Fruit fly (Drosophila melanogaster) whole organism, pupa: ENCODE data around the gene Ids.
A peak's percentile ranks its signal among the peaks of the same experiment; 100 is the strongest.

Source experiments
- CG15710 ChIP-seq: fragments of 200-800 bp; sonication (Bioruptor generic); optimal IDR thresholded peaks from 2 replicates; lab custom pipeline; 2018; ENCODE audit warnings: missing biosample characterization, mild to moderate bottlenecking, missing genetic modification characterization, moderate library complexity
- CG4496 ChIP-seq: fragments of 200-800 bp; sonication (Bioruptor generic); IDR thresholded peaks from 3 replicates; pipeline ENCODE4 v1.3.6; 2022; ENCODE audit warnings: missing biosample characterization, missing genetic modification characterization
- EcR ChIP-seq: fragments of 200-800 bp; sonication (Bioruptor generic); optimal IDR thresholded peaks from 3 replicates; lab custom pipeline; 2019; ENCODE audit warnings: missing biosample characterization, missing genetic modification characterization, mild to moderate bottlenecking, moderate library complexity, missing genetic modification reagents
- Ets98B ChIP-seq: fragments of 200-800 bp; sonication (Bioruptor generic); IDR thresholded peaks from 2 replicates; pipeline ENCODE4 v1.3.6; 2022; ENCODE audit warnings: missing biosample characterization, missing genetic modification characterization

DNA sequence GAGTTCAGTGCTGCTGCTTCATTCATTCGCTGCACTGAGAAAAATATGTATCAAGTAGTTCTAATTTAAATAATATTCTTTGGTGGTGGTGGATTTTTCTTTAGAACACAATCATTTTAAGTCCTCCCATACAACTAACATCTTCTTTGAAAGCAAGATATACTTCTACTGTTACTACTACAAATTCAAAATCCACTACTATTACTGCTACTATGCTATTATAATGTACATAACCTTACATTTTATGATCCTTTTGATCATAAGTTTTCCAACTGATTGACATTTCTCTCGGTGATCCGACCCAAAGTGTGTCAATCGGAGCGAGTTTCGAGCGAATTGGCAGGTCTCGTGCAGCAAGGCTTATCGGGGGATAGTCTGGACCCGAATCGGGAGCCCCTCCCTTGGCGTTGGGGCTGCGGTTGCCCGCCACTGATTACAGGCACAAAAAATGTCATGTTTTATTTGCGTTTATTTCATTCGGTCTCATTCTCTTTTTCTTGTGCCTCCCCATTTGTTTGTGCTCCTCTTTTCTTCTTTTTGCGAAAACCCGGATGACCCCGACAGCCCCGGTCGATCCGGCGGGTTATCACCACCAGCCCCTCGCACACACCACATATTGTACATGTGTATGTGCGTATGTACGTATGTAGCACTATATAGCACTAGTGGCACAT is 21.3 kb downstream of the Ids start:
- TF ChIP-seq CG4496 (GFP tag; lab: Robert Waterston, UW): peak; percentile 79
- peak; percentile 80 for TF ChIP-seq CG15710 (tag; lab: Kevin White, UChicago)
- TF ChIP-seq Ets98B (GFP tag; lab: Robert Waterston, UW): peak; percentile 65
- peak; percentile 66 for TF ChIP-seq EcR (GFP tag; lab: Kevin White, UChicago)
